Fruit fly (Drosophila melanogaster): Measurements from ENCODE around the gene cnir.

Gene cnir

dm6 chr2L:3034969-3035368 lies 4.6 kb downstream of the cnir start, which contains the start of gene CG17258:
Gene CG17258, minus strand, starts transcription at chr2L:3035348.
- TF ChIP-seq Hr96 (GFP tag; optimal IDR thresholded peaks at IDR 0.05), result no peak
- no peak for TF ChIP-seq CG12768 (GFP tag; optimal IDR thresholded peaks at IDR 0.05)
- no peak for TF ChIP-seq kay (GFP tag; ENCODE audit: borderline replicate concordance)

DNA sequence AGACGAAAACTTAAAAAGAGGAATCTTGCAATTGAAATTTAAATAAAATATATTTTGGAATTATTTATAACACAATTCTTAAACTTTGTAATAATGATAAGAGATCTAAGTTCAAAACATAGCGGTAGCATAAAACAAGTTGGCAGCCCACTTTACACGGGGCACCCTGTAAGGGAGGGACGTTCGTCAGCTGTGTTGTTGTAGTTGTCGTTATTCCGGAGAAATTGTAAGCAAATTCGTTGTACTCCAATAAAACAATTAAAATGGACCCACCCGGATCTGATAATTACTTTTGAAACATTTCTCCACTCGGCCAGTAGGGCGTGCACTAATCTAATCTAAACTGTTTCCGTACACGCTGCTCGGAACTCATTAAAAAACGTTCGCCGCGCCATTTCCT lies 9.3 kb downstream of the cnir start, which contains the start of gene GABPI:
TSS of gene GABPI (plus strand) at position 190 of the 400 bp plus-strand sequence.
- TF ChIP-seq ovo (GFP tag; optimal IDR thresholded peaks at IDR 0.05) (peak; percentile 29), CG7101 (tag; optimal IDR thresholded peaks at IDR 0.05) (peak; percentile 27), Clk (GFP tag; optimal IDR thresholded peaks at IDR 0.05) (no peak), Mnt (GFP tag; optimal IDR thresholded peaks at IDR 0.05) (peak; percentile 8), tj (GFP tag; optimal IDR thresholded peaks at IDR 0.05) (no peak), CG5204 (GFP tag; optimal IDR thresholded peaks at IDR 0.05) (no peak), kay (GFP tag; ENCODE audit: borderline replicate concordance) (no peak), CG12768 (GFP tag; optimal IDR thresholded peaks at IDR 0.05) (peak; percentile 7), CG11617 (GFP tag; optimal IDR thresholded peaks at IDR 0.05) (peak; percentile 1), pad (GFP tag; optimal IDR thresholded peaks at IDR 0.05) (no peak), toe (GFP tag; optimal IDR thresholded peaks at IDR 0.05) (no peak), CG14711 (tag; optimal IDR thresholded peaks at IDR 0.05) (no peak), Crg-1 (GFP tag; optimal IDR thresholded peaks at IDR 0.05) (peak; percentile 65), bab1 (GFP tag; optimal IDR thresholded peaks at IDR 0.05) (peak; percentile 56), CG1620 (GFP tag; optimal IDR thresholded peaks at IDR 0.05) (no peak)

- TF ChIP-seq pad (GFP tag; optimal IDR thresholded peaks at IDR 0.05) (no peak), bab1 (GFP tag; optimal IDR thresholded peaks at IDR 0.05) (peak; percentile 59), Mnt (GFP tag; optimal IDR thresholded peaks at IDR 0.05) (peak; percentile 57)
These were observed 10.6 kb downstream of the cnir start, which contains the start of the genes Sf3b2 and CG17219 for dm6 chr2L:3029012-3029411. Gene Sf3b2, minus strand, starts transcription at chr2L:3029168. Gene CG17219, plus strand, starts transcription at chr2L:3029253.

dm6 chr2L:3022986-3023385 lies 16.6 kb downstream of the cnir start, which contains the start of the genes alpha4GT1 and Prp40:
Gene alpha4GT1, minus strand, starts transcription at chr2L:3023141.
Gene Prp40, plus strand, starts transcription at chr2L:3023226.
- TF ChIP-seq Clk (GFP tag; optimal IDR thresholded peaks at IDR 0.05), result no peak
- TF ChIP-seq bab1 (GFP tag; optimal IDR thresholded peaks at IDR 0.05), result peak; percentile 16
- TF ChIP-seq Mnt (GFP tag; optimal IDR thresholded peaks at IDR 0.05), result peak; percentile 31
- peak; percentile 18 for TF ChIP-seq CG14711 (tag; optimal IDR thresholded peaks at IDR 0.05)

DNA sequence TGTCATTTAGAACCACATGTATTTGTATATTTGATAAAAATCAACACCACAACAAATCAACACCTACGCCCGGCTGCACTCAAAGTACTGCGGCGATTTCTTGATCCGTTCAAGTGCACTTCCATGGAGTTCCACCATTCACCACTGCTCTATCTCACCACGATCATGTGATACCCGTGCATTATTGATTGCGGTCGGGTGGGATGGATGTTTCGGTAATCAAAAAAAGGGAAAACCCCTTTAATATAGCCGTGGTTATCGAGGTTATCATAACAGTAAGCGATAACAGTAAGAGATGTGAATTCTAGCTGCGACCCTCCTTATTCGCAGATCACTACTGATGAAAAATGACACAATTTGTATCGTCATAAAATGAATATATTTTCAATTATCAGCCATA lies 21.4 kb downstream of the cnir start, which contains the start of the genes CG17224 and CG17264:
TSS of gene CG17224 (minus strand) at position 97 of the 400 bp plus-strand sequence.
TSS of gene CG17264 (plus strand) at position 297 of the 400 bp plus-strand sequence.
- TF ChIP-seq CG1620 (GFP tag; optimal IDR thresholded peaks at IDR 0.05) (no peak), Mnt (GFP tag; optimal IDR thresholded peaks at IDR 0.05) (peak; percentile 58), CG14711 (tag; optimal IDR thresholded peaks at IDR 0.05) (peak; percentile 11), bab1 (GFP tag; optimal IDR thresholded peaks at IDR 0.05) (peak; percentile 30), tj (GFP tag; optimal IDR thresholded peaks at IDR 0.05) (no peak), cic (GFP tag; optimal IDR thresholded peaks at IDR 0.05) (peak; percentile 25)

DNA sequence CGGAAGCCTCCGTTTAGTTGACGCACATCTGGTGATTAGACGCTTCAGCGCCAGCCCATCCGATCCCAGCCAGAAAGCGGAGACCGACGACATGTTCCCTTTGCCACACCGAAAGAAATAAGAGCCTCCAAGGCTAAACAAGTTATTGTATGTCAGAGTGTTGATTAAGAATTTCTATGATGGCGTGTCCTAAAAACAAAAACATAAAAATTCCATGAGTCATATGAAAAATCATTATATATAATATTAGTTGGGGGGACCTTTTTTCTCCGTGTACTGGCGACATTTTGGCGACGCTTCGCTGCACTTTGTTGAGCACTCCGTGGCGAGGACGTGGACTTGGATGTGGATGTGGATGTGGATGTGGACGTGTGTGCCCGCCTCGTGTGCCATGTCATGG lies 26.8 kb downstream of the cnir start:
- no peak for TF ChIP-seq cnc (optimal IDR thresholded peaks at IDR 0.05)
- no peak for TF ChIP-seq Crg-1 (GFP tag; optimal IDR thresholded peaks at IDR 0.05)

- TF ChIP-seq ovo (GFP tag; optimal IDR thresholded peaks at IDR 0.05) (no peak), CG1620 (GFP tag; optimal IDR thresholded peaks at IDR 0.05) (no peak), CG14711 (tag; optimal IDR thresholded peaks at IDR 0.05) (no peak), tj (GFP tag; optimal IDR thresholded peaks at IDR 0.05) (no peak), Hr96 (GFP tag; optimal IDR thresholded peaks at IDR 0.05) (no peak), toe (GFP tag; optimal IDR thresholded peaks at IDR 0.05) (no peak)
These were observed 28.1 kb downstream of the cnir start for dm6 chr2L:3011484-3011883.

- no peak for TF ChIP-seq cic (GFP tag; optimal IDR thresholded peaks at IDR 0.05)
- TF ChIP-seq CG5204 (GFP tag; optimal IDR thresholded peaks at IDR 0.05), result no peak
- TF ChIP-seq CG11617 (GFP tag; optimal IDR thresholded peaks at IDR 0.05), result no peak
- no peak for TF ChIP-seq bab1 (GFP tag; optimal IDR thresholded peaks at IDR 0.05)
- peak; percentile 96 for TF ChIP-seq tj (GFP tag; optimal IDR thresholded peaks at IDR 0.05)
- TF ChIP-seq Hr96 (GFP tag; optimal IDR thresholded peaks at IDR 0.05), result no peak
These were observed 30.2 kb downstream of the cnir start for dm6 chr2L:3009438-3009837.

DNA sequence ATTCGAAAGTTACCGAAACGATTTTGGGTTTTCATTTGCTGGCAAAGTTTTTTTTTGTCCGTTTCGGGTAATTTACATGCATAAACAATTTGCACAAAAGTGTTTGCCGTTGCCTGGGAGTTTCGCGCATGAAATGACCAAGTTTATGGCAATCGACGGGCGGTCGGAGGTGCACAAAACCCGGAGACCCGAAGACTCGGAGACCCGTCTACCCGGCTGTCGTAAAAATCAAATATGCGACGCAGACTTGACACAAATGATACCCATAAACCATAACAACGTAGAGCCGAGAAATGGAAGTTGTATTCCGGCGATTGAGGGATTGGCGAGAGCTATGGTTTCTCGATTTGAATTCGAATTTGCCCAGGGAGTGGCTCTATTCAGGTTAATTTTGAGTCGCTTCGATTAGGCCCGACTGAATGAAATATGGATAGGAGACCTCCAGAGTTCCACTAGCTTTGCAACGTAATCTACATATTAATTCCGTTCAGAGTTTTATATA lies 32.6 kb downstream of the cnir start:
- no peak for TF ChIP-seq CG5204 (GFP tag; optimal IDR thresholded peaks at IDR 0.05)
- TF ChIP-seq CG1620 (GFP tag; optimal IDR thresholded peaks at IDR 0.05), result no peak
- TF ChIP-seq CG11617 (GFP tag; optimal IDR thresholded peaks at IDR 0.05), result no peak
- no peak for TF ChIP-seq cnc (optimal IDR thresholded peaks at IDR 0.05)
- TF ChIP-seq tj (GFP tag; optimal IDR thresholded peaks at IDR 0.05), result no peak
- no peak for TF ChIP-seq Clk (GFP tag; optimal IDR thresholded peaks at IDR 0.05)
- TF ChIP-seq kay (GFP tag; ENCODE audit: borderline replicate concordance), result no peak
- no peak for TF ChIP-seq Crg-1 (GFP tag; optimal IDR thresholded peaks at IDR 0.05)
- no peak for TF ChIP-seq Hr96 (GFP tag; optimal IDR thresholded peaks at IDR 0.05)
- TF ChIP-seq Mnt (GFP tag; optimal IDR thresholded peaks at IDR 0.05), result no peak
- TF ChIP-seq pad (GFP tag; optimal IDR thresholded peaks at IDR 0.05), result no peak
- no peak for TF ChIP-seq CG12768 (GFP tag; optimal IDR thresholded peaks at IDR 0.05)
- no peak for TF ChIP-seq CG7101 (tag; optimal IDR thresholded peaks at IDR 0.05)
- no peak for TF ChIP-seq toe (GFP tag; optimal IDR thresholded peaks at IDR 0.05)
- TF ChIP-seq bab1 (GFP tag; optimal IDR thresholded peaks at IDR 0.05), result no peak

Data from whole organism, adult.